Worm (Caenorhabditis elegans) whole organism, L2 larva: Measurements from ENCODE around the gene bbs-4.

ENCODE experiments used
- C34F6.9 ChIP-seq: fragments of 150-350 bp; optimal IDR thresholded peaks from 2 replicates; lab custom pipeline; 2014; ENCODE audit warnings: missing biosample characterization, missing genetic modification characterization
- F13H6.1 ChIP-seq: sonication (generic microtip); optimal IDR thresholded peaks from 2 replicates; lab custom pipeline; 2016; ENCODE audit warnings: missing genetic modification characterization, missing compliant biosample characterization
- R02D3.7 ChIP-seq: fragments of 150-350 bp; optimal IDR thresholded peaks from 2 replicates; lab custom pipeline; 2014; ENCODE audit warnings: missing biosample characterization, missing genetic modification characterization
- Y55F3AM.14 ChIP-seq: fragments of 200-800 bp; sonication (Bioruptor generic); optimal IDR thresholded peaks from 2 replicates; lab custom pipeline; 2018; ENCODE audit warnings: mild to moderate bottlenecking, missing genetic modification characterization, missing compliant biosample characterization
- ZK546.5 ChIP-seq: sonication (generic microtip); optimal IDR thresholded peaks from 2 replicates; lab custom pipeline; 2017; ENCODE audit warnings: missing biosample characterization, missing genetic modification characterization
- alr-1 ChIP-seq: fragments of 150-350 bp; optimal IDR thresholded peaks from 2 replicates; lab custom pipeline; 2014; ENCODE audit warnings: missing biosample characterization, missing genetic modification characterization
- aly-2 ChIP-seq: fragments of 150-350 bp; optimal IDR thresholded peaks from 2 replicates; lab custom pipeline; 2014; ENCODE audit warnings: missing biosample characterization, missing genetic modification characterization
- ama-1 ChIP-seq: fragments of 150-350 bp; optimal IDR thresholded peaks from 2 replicates; lab custom pipeline; 2018; ENCODE audit warnings: inconsistent platforms
- blmp-1 ChIP-seq: sonication (generic microtip); optimal IDR thresholded peaks from 2 replicates; lab custom pipeline; 2017; ENCODE audit warnings: missing genetic modification characterization, mild to moderate bottlenecking, missing compliant biosample characterization, antibody characterized with exemption, moderate library complexity; ENCODE audit not compliant: insufficient read depth
- ceh-16 ChIP-seq: fragments of 150-350 bp; optimal IDR thresholded peaks from 2 replicates; lab custom pipeline; 2014; ENCODE audit warnings: missing biosample characterization, missing genetic modification characterization
- ceh-82 ChIP-seq: fragments of 150-350 bp; optimal IDR thresholded peaks from 2 replicates; lab custom pipeline; 2014; ENCODE audit warnings: missing biosample characterization, missing genetic modification characterization
- crh-2 ChIP-seq: sonication (generic microtip); optimal IDR thresholded peaks from 2 replicates; lab custom pipeline; 2017; ENCODE audit warnings: missing biosample characterization, missing genetic modification characterization
- dmd-4 ChIP-seq: sonication (generic microtip); optimal IDR thresholded peaks from 2 replicates; lab custom pipeline; 2017; ENCODE audit warnings: missing biosample characterization, missing genetic modification characterization
- egl-27 ChIP-seq: sonication (generic microtip); optimal IDR thresholded peaks from 3 replicates; lab custom pipeline; 2017; ENCODE audit warnings: missing biosample characterization, missing genetic modification reagents, missing genetic modification characterization
- elt-1 ChIP-seq: fragments of 150-350 bp; optimal IDR thresholded peaks from 2 replicates; lab custom pipeline; 2014; ENCODE audit warnings: missing biosample characterization, missing genetic modification characterization
- elt-3 ChIP-seq: sonication (generic microtip); optimal IDR thresholded peaks from 2 replicates; lab custom pipeline; 2017; ENCODE audit warnings: missing biosample characterization, missing genetic modification characterization
- fos-1 ChIP-seq: fragments of 150-350 bp; optimal IDR thresholded peaks from 2 replicates; lab custom pipeline; 2014; ENCODE audit warnings: missing biosample characterization, missing genetic modification characterization
- gmeb-1 ChIP-seq: fragments of 150-350 bp; optimal IDR thresholded peaks from 2 replicates; lab custom pipeline; 2014; ENCODE audit warnings: missing biosample characterization, missing genetic modification characterization
- lin-11 ChIP-seq: fragments of 150-350 bp; sonication (generic microtip); optimal IDR thresholded peaks from 2 replicates; lab custom pipeline; 2014; ENCODE audit warnings: missing biosample characterization, missing genetic modification characterization, inconsistent platforms, mixed read lengths
- lin-13 ChIP-seq: fragments of 150-350 bp; optimal IDR thresholded peaks from 2 replicates; lab custom pipeline; 2014; ENCODE audit warnings: missing biosample characterization, missing genetic modification reagents, missing genetic modification characterization
- lin-39 ChIP-seq: fragments of 150-350 bp; optimal IDR thresholded peaks from 2 replicates; lab custom pipeline; 2014; ENCODE audit warnings: missing biosample characterization, missing genetic modification reagents, missing genetic modification characterization
- lsy-2 ChIP-seq, 2 experiments: fragments of 150-350 bp in 1 of 2; sonication (generic microtip) in 1 of 2; optimal IDR thresholded peaks; 2 replicates each; lab custom pipeline; 2014 to 2017; ENCODE audit warnings: missing biosample characterization in 2 of 2, missing genetic modification characterization in 2 of 2
- mab-5 ChIP-seq: fragments of 150-350 bp; optimal IDR thresholded peaks from 2 replicates; lab custom pipeline; 2014; ENCODE audit warnings: missing biosample characterization, missing genetic modification characterization
- mbf-1 ChIP-seq: sonication (generic microtip); optimal IDR thresholded peaks from 2 replicates; lab custom pipeline; 2017; ENCODE audit warnings: missing biosample characterization, missing genetic modification characterization
- mdl-1 ChIP-seq, 2 experiments: fragments of 150-350 bp in 1 of 2; sonication (generic microtip) in 1 of 2; optimal IDR thresholded peaks; 2 replicates each; lab custom pipeline; 2017; ENCODE audit warnings: missing biosample characterization in 2 of 2, missing genetic modification characterization in 2 of 2
- nhr-10 ChIP-seq: sonication (generic microtip); optimal IDR thresholded peaks from 2 replicates; lab custom pipeline; 2017; ENCODE audit warnings: missing biosample characterization, missing genetic modification characterization
- nhr-11 ChIP-seq: fragments of 150-350 bp; optimal IDR thresholded peaks from 2 replicates; lab custom pipeline; 2014; ENCODE audit warnings: missing biosample characterization, missing genetic modification characterization
- nhr-12 ChIP-seq: fragments of 150-350 bp; optimal IDR thresholded peaks from 2 replicates; lab custom pipeline; 2014; ENCODE audit warnings: missing biosample characterization, missing genetic modification characterization
- nhr-129 ChIP-seq: fragments of 150-350 bp; optimal IDR thresholded peaks from 2 replicates; lab custom pipeline; 2014; ENCODE audit warnings: missing biosample characterization, missing genetic modification characterization
- nhr-21 ChIP-seq: fragments of 150-350 bp; optimal IDR thresholded peaks from 2 replicates; lab custom pipeline; 2014; ENCODE audit warnings: missing biosample characterization, missing genetic modification characterization
- nhr-23 ChIP-seq: fragments of 150-350 bp; optimal IDR thresholded peaks from 2 replicates; lab custom pipeline; 2014; ENCODE audit warnings: missing biosample characterization, missing genetic modification reagents, missing genetic modification characterization
- nhr-237 ChIP-seq: fragments of 150-350 bp; optimal IDR thresholded peaks from 2 replicates; lab custom pipeline; 2014; ENCODE audit warnings: missing biosample characterization, missing genetic modification characterization
- nhr-25 ChIP-seq: fragments of 150-350 bp; sonication (generic microtip); optimal IDR thresholded peaks from 3 replicates; lab custom pipeline; 2014; ENCODE audit warnings: missing biosample characterization, missing genetic modification characterization
- nhr-6 ChIP-seq: fragments of 150-350 bp; optimal IDR thresholded peaks from 2 replicates; lab custom pipeline; 2014; ENCODE audit warnings: missing biosample characterization, missing genetic modification characterization
- nhr-77 ChIP-seq: fragments of 150-350 bp; optimal IDR thresholded peaks from 2 replicates; lab custom pipeline; 2014; ENCODE audit warnings: missing biosample characterization, missing genetic modification characterization
- peb-1 ChIP-seq: fragments of 150-350 bp; optimal IDR thresholded peaks from 2 replicates; lab custom pipeline; 2014; ENCODE audit warnings: missing biosample characterization, missing genetic modification characterization
- sem-4 ChIP-seq: fragments of 150-350 bp; optimal IDR thresholded peaks from 2 replicates; lab custom pipeline; 2014; ENCODE audit warnings: missing biosample characterization, missing genetic modification reagents, missing genetic modification characterization
- skn-1 ChIP-seq: sonication (generic microtip); optimal IDR thresholded peaks from 2 replicates; lab custom pipeline; 2017; ENCODE audit warnings: missing biosample characterization, missing genetic modification characterization
- sma-3 ChIP-seq: sonication (generic microtip); optimal IDR thresholded peaks from 2 replicates; lab custom pipeline; 2016; ENCODE audit warnings: missing genetic modification reagents, missing genetic modification characterization, missing compliant biosample characterization
- sma-9 ChIP-seq, 2 experiments: fragments of 150-350 bp in 1 of 2; sonication (generic microtip) in 1 of 2; optimal IDR thresholded peaks; 2 replicates each; lab custom pipeline; 2014 to 2016; ENCODE audit warnings: missing genetic modification characterization in 2 of 2, mild to moderate bottlenecking in 1 of 2, missing biosample characterization in 1 of 2, missing compliant biosample characterization in 1 of 2, missing genetic modification reagents in 1 of 2, moderate library complexity in 1 of 2
- snpc-4 ChIP-seq: fragments of 150-350 bp; optimal IDR thresholded peaks from 2 replicates; lab custom pipeline; 2014; ENCODE audit warnings: missing biosample characterization, missing genetic modification characterization
- unc-39 ChIP-seq: fragments of 150-350 bp; optimal IDR thresholded peaks from 2 replicates; lab custom pipeline; 2014; ENCODE audit warnings: missing biosample characterization, missing genetic modification characterization
- unc-55 ChIP-seq: fragments of 150-350 bp; sonication (generic microtip); optimal IDR thresholded peaks from 3 replicates; lab custom pipeline; 2014; ENCODE audit warnings: missing biosample characterization, missing genetic modification reagents, missing genetic modification characterization
- unc-62 ChIP-seq: fragments of 150-350 bp; optimal IDR thresholded peaks from 2 replicates; lab custom pipeline; 2014; ENCODE audit warnings: missing biosample characterization, missing genetic modification reagents, missing genetic modification characterization
- zag-1 ChIP-seq: fragments of 150-350 bp; optimal IDR thresholded peaks from 2 replicates; lab custom pipeline; 2014; ENCODE audit warnings: missing biosample characterization, missing genetic modification characterization
- ztf-1 ChIP-seq: fragments of 200-800 bp; sonication (Bioruptor generic); conservative IDR thresholded peaks from 2 replicates; pipeline ENCODE4 v1.3.6; 2022; ENCODE audit warnings: missing genetic modification characterization, missing compliant biosample characterization
- ztf-11 ChIP-seq: sonication (generic microtip); optimal IDR thresholded peaks from 2 replicates; lab custom pipeline; 2017; ENCODE audit warnings: missing biosample characterization, missing genetic modification characterization
- ztf-4 ChIP-seq: fragments of 150-350 bp; optimal IDR thresholded peaks from 2 replicates; lab custom pipeline; 2014; ENCODE audit warnings: missing biosample characterization, missing genetic modification characterization

bbs-4 gene

DNA sequence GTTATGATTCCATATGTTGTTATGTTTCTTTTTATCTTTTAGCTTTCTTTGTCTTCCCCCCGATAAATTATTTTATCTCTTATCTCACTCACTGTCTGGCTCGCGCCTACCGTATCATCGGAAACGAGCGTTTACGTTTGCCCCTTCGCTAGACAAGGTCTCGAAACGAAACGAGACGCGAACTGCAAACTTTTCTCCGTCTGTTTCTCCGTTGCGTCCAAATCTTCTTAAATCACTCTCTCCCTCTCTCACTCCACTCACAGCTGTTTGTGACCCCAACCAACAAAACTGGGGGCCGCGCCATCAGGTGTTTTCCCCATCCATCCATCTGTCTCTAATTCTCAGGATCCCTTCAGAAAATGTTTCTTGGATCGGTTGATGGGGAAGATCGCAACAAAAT is 8.2 kb upstream of the bbs-4 start (continued):
- TF ChIP-seq ceh-82 (tag; lab: Kevin White, UChicago): no peak
- peak; percentile 78 for TF ChIP-seq nhr-129 (tag; lab: Kevin White, UChicago)
- peak; percentile 81 for TF ChIP-seq sma-9 (GFP tag; optimal IDR thresholded peaks at IDR 0.05; lab: Kevin White, UChicago)
- no peak for TF ChIP-seq sma-9 (tag; optimal IDR thresholded peaks at IDR 0.05; lab: Kevin White, UChicago)
- no peak for TF ChIP-seq nhr-237 (tag; lab: Kevin White, UChicago)
- TF ChIP-seq mbf-1: no peak
- TF ChIP-seq unc-39 (tag; lab: Kevin White, UChicago): no peak
- TF ChIP-seq lin-13 (GFP tag; lab: Kevin White, UChicago): no peak
- no peak for TF ChIP-seq ZK546.5 (tag; lab: Kevin White, UChicago)
- no peak for TF ChIP-seq nhr-77 (tag; lab: Kevin White, UChicago)
- no peak for TF ChIP-seq gmeb-1 (tag; lab: Kevin White, UChicago)
- no peak for TF ChIP-seq ztf-4 (tag; lab: Kevin White, UChicago)
- no peak for TF ChIP-seq nhr-11 (tag; lab: Kevin White, UChicago)
- no peak for TF ChIP-seq R02D3.7 (tag; lab: Kevin White, UChicago)
- no peak for TF ChIP-seq nhr-10 (tag; lab: Kevin White, UChicago)

- TF ChIP-seq ZK546.5 (tag; lab: Kevin White, UChicago) (no peak), lin-13 (GFP tag; lab: Kevin White, UChicago) (peak; percentile 80), snpc-4 (tag; lab: Kevin White, UChicago) (peak; percentile 70), gmeb-1 (tag; lab: Kevin White, UChicago) (peak; percentile 36), elt-3 (tag; lab: Kevin White, UChicago) (no peak), dmd-4 (no peak), C34F6.9 (tag; lab: Kevin White, UChicago) (peak; percentile 97), lin-39 (peak; percentile 47), ama-1 (lab: Kevin White, UChicago) (no peak), ztf-11 (peak; percentile 53), sem-4 (tag; lab: Kevin White, UChicago) (peak; percentile 94), nhr-11 (tag; lab: Kevin White, UChicago) (no peak), zag-1 (tag; lab: Kevin White, UChicago) (peak; percentile 80), sma-3 (peak; percentile 89), nhr-21 (tag; lab: Kevin White, UChicago) (peak; percentile 91), nhr-6 (tag; lab: Kevin White, UChicago) (peak; percentile 86), aly-2 (tag; lab: Kevin White, UChicago) (no peak), peb-1 (tag; lab: Kevin White, UChicago) (peak; percentile 15), ceh-16 (tag; lab: Kevin White, UChicago) (peak; percentile 79), egl-27 (tag; lab: Kevin White, UChicago) (peak; percentile 78), R02D3.7 (tag; lab: Kevin White, UChicago) (no peak), skn-1 (peak; percentile 50), ztf-4 (tag; lab: Kevin White, UChicago) (peak; percentile 65), lsy-2 (tag; optimal IDR thresholded peaks at IDR 0.05; lab: Kevin White, UChicago) (peak; percentile 68 to 88), ztf-1 (GFP tag; lab: Robert Waterston, UW) (no peak), alr-1 (no peak), ceh-82 (tag; lab: Kevin White, UChicago) (no peak), unc-62 (GFP tag; lab: Kevin White, UChicago) (peak; percentile 75), nhr-12 (tag; lab: Kevin White, UChicago) (peak; percentile 26), nhr-237 (tag; lab: Kevin White, UChicago) (no peak), mbf-1 (no peak), unc-39 (tag; lab: Kevin White, UChicago) (no peak), mab-5 (peak; percentile 73), F13H6.1 (peak; percentile 99), fos-1 (tag; lab: Kevin White, UChicago) (peak; percentile 92), blmp-1 (tag; lab: Kevin White, UChicago) (peak; percentile 51), nhr-77 (tag; lab: Kevin White, UChicago) (peak; percentile 12), Y55F3AM.14 (GFP tag; lab: Kevin White, UChicago) (peak; percentile 85), nhr-25 (tag; lab: Kevin White, UChicago) (peak; percentile 93), mdl-1 (tag; optimal IDR thresholded peaks at IDR 0.05; lab: Kevin White, UChicago) (peak; percentile 92 to 98), nhr-10 (tag; lab: Kevin White, UChicago) (no peak), sma-9 (GFP tag; optimal IDR thresholded peaks at IDR 0.05; lab: Kevin White, UChicago) (peak; percentile 98), sma-9 (tag; optimal IDR thresholded peaks at IDR 0.05; lab: Kevin White, UChicago) (no peak), crh-2 (tag; lab: Kevin White, UChicago) (peak; percentile 91), elt-1 (tag; lab: Kevin White, UChicago) (no peak), unc-55 (GFP tag; lab: Kevin White, UChicago) (peak; percentile 94), lin-11 (tag; lab: Kevin White, UChicago) (peak; percentile 67), nhr-129 (tag; lab: Kevin White, UChicago) (peak; percentile 92), nhr-23 (tag; lab: Kevin White, UChicago) (no peak)
- TF ChIP-seq, all 48 proteins: peak for 32
Measured at ce11 chrIII:9619079-9619761, 7.2 kb upstream of the bbs-4 start, which contains the start of gene hlh-11. TSS of gene hlh-11 (plus strand) at chrIII:9619711.
